Fruit fly (Drosophila melanogaster): ENCODE measurements around the gene Kots.

The Kots gene

dm6 chr3R:13999531-13999930 is 35.6 kb upstream of the Kots start (continued):
- TF ChIP-seq Smox (GFP tag; optimal IDR thresholded peaks at IDR 0.05), result no peak
- no peak for TF ChIP-seq Ets21C (GFP tag; optimal IDR thresholded peaks at IDR 0.05)
- TF ChIP-seq Hr39 (GFP tag; optimal IDR thresholded peaks at IDR 0.05), result no peak
- TF ChIP-seq dsx (GFP tag; optimal IDR thresholded peaks at IDR 0.05; ENCODE audit: poor library complexity, severe bottlenecking), result no peak
- no peak for TF ChIP-seq Eip93F (GFP tag; optimal IDR thresholded peaks at IDR 0.05)
- peak; percentile 81 for TF ChIP-seq CG4318 (GFP tag; optimal IDR thresholded peaks at IDR 0.05)
- TF ChIP-seq topi (GFP tag; optimal IDR thresholded peaks at IDR 0.05), result no peak
- TF ChIP-seq CG3032 (tag; optimal IDR thresholded peaks at IDR 0.05), result no peak
- no peak for TF ChIP-seq CG6808 (GFP tag; optimal IDR thresholded peaks at IDR 0.05)
- peak; percentile 87 for TF ChIP-seq CG6276 (GFP tag; optimal IDR thresholded peaks at IDR 0.05)
- TF ChIP-seq acj6 (GFP tag; optimal IDR thresholded peaks at IDR 0.05), result peak; percentile 24
- TF ChIP-seq ss (GFP tag; optimal IDR thresholded peaks at IDR 0.05), result no peak
- TF ChIP-seq CG10631 (GFP tag; optimal IDR thresholded peaks at IDR 0.05), result peak; percentile 48
- TF ChIP-seq pdm3 (GFP tag; optimal IDR thresholded peaks at IDR 0.05), result peak; percentile 60
- TF ChIP-seq fd59A (GFP tag; optimal IDR thresholded peaks at IDR 0.05), result no peak
- peak in 1 of 2 experiments; percentile 61 for TF ChIP-seq salr (GFP tag; optimal IDR thresholded peaks at IDR 0.05)
- TF ChIP-seq Ets96B (tag; optimal IDR thresholded peaks at IDR 0.05), result no peak
- peak; percentile 89 for TF ChIP-seq CG32006 (GFP tag; optimal IDR thresholded peaks at IDR 0.05)
- peak; percentile 82 for TF ChIP-seq Eip78C (GFP tag)
- TF ChIP-seq vri (GFP tag; optimal IDR thresholded peaks at IDR 0.05), result no peak
- peak; percentile 45 for TF ChIP-seq CG6792 (GFP tag; optimal IDR thresholded peaks at IDR 0.05)
- TF ChIP-seq Blimp-1 (GFP tag; optimal IDR thresholded peaks at IDR 0.05), result no peak
- TF ChIP-seq fd85E (GFP tag; optimal IDR thresholded peaks at IDR 0.05), result no peak
- TF ChIP-seq CG34406 (GFP tag; optimal IDR thresholded peaks at IDR 0.05), result no peak
- peak; percentile 94 for TF ChIP-seq Hr4 (GFP tag; optimal IDR thresholded peaks at IDR 0.05)
- no peak for TF ChIP-seq CG11902 (GFP tag; optimal IDR thresholded peaks at IDR 0.05)
- peak; percentile 65; the same call in 1 of the 2 replicates for TF ChIP-seq CG11294 (GFP tag; IDR thresholded peaks at IDR 0.05)
- peak; percentile 36 for TF ChIP-seq cyc (GFP tag; optimal IDR thresholded peaks at IDR 0.05)
- TF ChIP-seq lz (GFP tag; optimal IDR thresholded peaks at IDR 0.05), result peak; percentile 36
- TF ChIP-seq CG8632 (GFP tag; optimal IDR thresholded peaks at IDR 0.05), result no peak
- TF ChIP-seq Gug (GFP tag; IDR thresholded peaks at IDR 0.05), result peak; percentile 77
- TF ChIP-seq net (GFP tag; optimal IDR thresholded peaks at IDR 0.05), result peak; percentile 25
- TF ChIP-seq CG6163 (GFP tag; IDR thresholded peaks at IDR 0.05), result peak; percentile 89
- TF ChIP-seq svp (GFP tag), result no peak
- no peak for TF ChIP-seq Sox15 (GFP tag; optimal IDR thresholded peaks at IDR 0.05)
- no peak for TF ChIP-seq Sox102F (GFP tag; optimal IDR thresholded peaks at IDR 0.05)

dm6 chr3R:13998595-13998994 is 34.6 kb upstream of the Kots start:
- no peak for TF ChIP-seq CG11294 (GFP tag; IDR thresholded peaks at IDR 0.05)
- no peak for TF ChIP-seq esn (GFP tag; optimal IDR thresholded peaks at IDR 0.05)
- no peak for TF ChIP-seq Eip78C (GFP tag)
- no peak for TF ChIP-seq CG6808 (GFP tag; optimal IDR thresholded peaks at IDR 0.05)
- no peak for TF ChIP-seq CG34406 (GFP tag; optimal IDR thresholded peaks at IDR 0.05)
- no peak for TF ChIP-seq CG10631 (GFP tag; optimal IDR thresholded peaks at IDR 0.05)
- no peak for TF ChIP-seq CG10669 (GFP tag; optimal IDR thresholded peaks at IDR 0.05)
- TF ChIP-seq CG6276 (GFP tag; optimal IDR thresholded peaks at IDR 0.05), result no peak
- no peak for TF ChIP-seq Sox14 (GFP tag; optimal IDR thresholded peaks at IDR 0.05)
- no peak for TF ChIP-seq topi (GFP tag; optimal IDR thresholded peaks at IDR 0.05)
- no peak for TF ChIP-seq OdsH (GFP tag; optimal IDR thresholded peaks at IDR 0.05)
- TF ChIP-seq svp (GFP tag), result no peak
- no peak for TF ChIP-seq eg (GFP tag; IDR thresholded peaks at IDR 0.05)
- no peak for TF ChIP-seq Gug (GFP tag; IDR thresholded peaks at IDR 0.05)
- no peak for TF ChIP-seq CG6792 (GFP tag; optimal IDR thresholded peaks at IDR 0.05)
- TF ChIP-seq Ets96B (tag; optimal IDR thresholded peaks at IDR 0.05), result no peak
- TF ChIP-seq Met (GFP tag; optimal IDR thresholded peaks at IDR 0.05), result no peak
- no peak for TF ChIP-seq acj6 (GFP tag; optimal IDR thresholded peaks at IDR 0.05)

Data from whole organism, prepupa.